Fruit fly (Drosophila melanogaster) whole organism: Measurements from ENCODE around the gene ppk14.

Experiments
- CG8478 ChIP-seq: fragments of >200 bp; optimal IDR thresholded peaks from 2 replicates; lab custom pipeline; 2018; ENCODE audit warnings: inconsistent platforms
- psq ChIP-seq: fragments of >200 bp; optimal IDR thresholded peaks from 2 replicates; lab custom pipeline; 2017
- usp ChIP-seq: fragments of >200 bp; optimal IDR thresholded peaks from 2 replicates; lab custom pipeline; 2017; ENCODE audit warnings: missing biosample characterization, missing genetic modification characterization, mixed read lengths

DNA sequence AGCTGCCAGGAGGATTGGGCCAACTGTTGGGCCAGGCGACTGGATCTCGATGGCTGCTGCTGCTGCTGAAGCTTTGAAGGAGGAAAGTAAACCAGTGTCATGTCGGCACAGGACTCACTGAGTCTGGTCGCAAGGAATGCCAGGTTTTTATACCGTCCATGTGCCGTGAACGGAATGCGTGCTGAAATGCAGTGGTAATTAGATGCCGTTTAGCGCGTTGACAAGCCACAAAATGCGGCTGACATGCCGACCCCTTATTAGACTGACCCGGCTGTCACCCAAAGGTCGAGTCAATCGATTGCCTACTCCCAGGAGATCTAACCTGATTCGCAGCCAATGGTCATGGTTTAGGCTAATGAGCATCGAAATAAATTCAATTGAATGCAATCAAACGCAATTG lies 525 bp upstream of the ppk14 start, which contains the start of gene ppk7:
- TF ChIP-seq CG8478 (lab: Kevin White, UChicago) (no peak), usp (GFP tag; lab: Kevin White, UChicago) (no peak), psq (lab: Kevin White, UChicago) (no peak)
